Worm (Caenorhabditis elegans) whole organism, early embryonic: ENCODE results near the gene C06E2.2.

ENCODE experiments used
- B0310.2 ChIP-seq: sonication (generic microtip); optimal IDR thresholded peaks from 2 replicates; lab custom pipeline; 2016; ENCODE audit warnings: mild to moderate bottlenecking, missing genetic modification characterization, missing compliant biosample characterization
- F13C5.2 ChIP-seq: sonication (generic microtip); optimal IDR thresholded peaks from 2 replicates; lab custom pipeline; 2017; ENCODE audit warnings: mild to moderate bottlenecking, missing genetic modification characterization, inconsistent platforms, missing compliant biosample characterization
- aly-1 ChIP-seq: sonication (generic microtip); optimal IDR thresholded peaks from 2 replicates; lab custom pipeline; 2016; ENCODE audit warnings: missing genetic modification characterization, missing compliant biosample characterization
- ama-1 ChIP-seq: fragments of 150-350 bp; optimal IDR thresholded peaks from 2 replicates; lab custom pipeline; 2014
- ets-7 ChIP-seq: sonication (generic microtip); optimal IDR thresholded peaks from 2 replicates; lab custom pipeline; 2016; ENCODE audit warnings: missing genotype, missing genetic modification characterization, missing compliant biosample characterization
- flt-1 ChIP-seq: fragments of 200-800 bp; sonication (Bioruptor generic); IDR thresholded peaks from 2 replicates; pipeline ENCODE4 v1.3.6; 2022; ENCODE audit warnings: missing genetic modification characterization, missing compliant biosample characterization
- hnd-1 ChIP-seq: sonication (generic microtip); optimal IDR thresholded peaks from 2 replicates; lab custom pipeline; 2016; ENCODE audit warnings: missing genetic modification characterization, missing compliant biosample characterization
- pes-1 ChIP-seq: fragments of 200-800 bp; sonication (Bioruptor generic); IDR thresholded peaks from 2 replicates; pipeline ENCODE4 v1.3.6; 2022; ENCODE audit warnings: missing genetic modification reagents, missing genetic modification characterization, missing compliant biosample characterization
- scrt-1 ChIP-seq: fragments of 200-800 bp; sonication (Bioruptor generic); IDR thresholded peaks from 2 replicates; pipeline ENCODE4 v1.3.6; 2022; ENCODE audit warnings: missing genetic modification characterization, missing compliant biosample characterization
- sea-1 ChIP-seq: fragments of 200-800 bp; sonication (Bioruptor generic); conservative IDR thresholded peaks from 2 replicates; pipeline ENCODE4 v1.3.6; 2022; ENCODE audit warnings: missing genetic modification characterization, missing compliant biosample characterization
- tbx-11 ChIP-seq: fragments of 200-800 bp; sonication (Bioruptor generic); IDR thresholded peaks from 2 replicates; pipeline ENCODE4 v1.3.6; 2022; ENCODE audit warnings: missing genetic modification characterization, missing compliant biosample characterization
- tbx-37 ChIP-seq: fragments of 200-800 bp; sonication (Bioruptor generic); conservative IDR thresholded peaks from 2 replicates; pipeline ENCODE4 v1.3.6; 2022; ENCODE audit warnings: missing genetic modification reagents, missing genetic modification characterization, missing compliant biosample characterization
- tra-4 ChIP-seq: sonication (generic microtip); optimal IDR thresholded peaks from 2 replicates; lab custom pipeline; 2017; ENCODE audit warnings: missing genetic modification characterization, missing compliant biosample characterization

ce11 chrX:8860958-8861357 is 18.5 kb upstream of the C06E2.2 start, which contains the start of gene C06E2.9:
- TF ChIP-seq ets-7 (no peak), pes-1 (no peak), sea-1 (GFP tag; lab: Robert Waterston, UW) (no peak), scrt-1 (GFP tag; lab: Robert Waterston, UW) (no peak), tbx-11 (no peak), hnd-1 (tag; lab: Kevin White, UChicago) (no peak), F13C5.2 (tag; lab: Kevin White, UChicago) (no peak), B0310.2 (no peak), flt-1 (GFP tag; lab: Robert Waterston, UW) (no peak), ama-1 (lab: Kevin White, UChicago) (no peak), aly-1 (no peak), tbx-37 (GFP tag; lab: Robert Waterston, UW) (no peak), tra-4 (tag; lab: Kevin White, UChicago) (no peak)
